Fruit fly (Drosophila melanogaster) whole organism, embryonic: ENCODE measurements around the gene Ugt305A1.
A peak's percentile ranks its signal among the peaks of the same experiment; 100 is the strongest.

Source experiments
- Adf1 ChIP-seq: fragments of 200-800 bp; sonication (Bioruptor generic); IDR thresholded peaks from 2 replicates; pipeline ENCODE4 v1.3.6; 2022; ENCODE audit warnings: missing biosample characterization, missing genetic modification characterization
- Atf6 ChIP-seq: fragments of 200-800 bp; sonication (Bioruptor generic); IDR thresholded peaks from 2 replicates; pipeline ENCODE4 v1.3.6; 2022; ENCODE audit warnings: missing biosample characterization, missing genetic modification characterization
- CG10979 ChIP-seq: fragments of 200-800 bp; sonication (Bioruptor generic); optimal IDR thresholded peaks from 2 replicates; lab custom pipeline; 2018; ENCODE audit warnings: missing biosample characterization, mild to moderate bottlenecking, missing genetic modification characterization, moderate library complexity
- CG11456 ChIP-seq: fragments of 200-800 bp; sonication (Bioruptor generic); IDR thresholded peaks from 3 replicates; pipeline ENCODE4 v1.3.6; 2022; ENCODE audit warnings: missing biosample characterization, missing genetic modification characterization
- CG11695 ChIP-seq: fragments of 200-800 bp; sonication (Bioruptor generic); IDR thresholded peaks from 3 replicates; pipeline ENCODE4 v1.3.6; 2022; ENCODE audit warnings: missing biosample characterization, missing genetic modification characterization
- CG11696 ChIP-seq: fragments of 200-800 bp; sonication (Bioruptor generic); IDR thresholded peaks from 2 replicates; pipeline ENCODE4 v1.3.6; 2022; ENCODE audit warnings: missing biosample characterization, missing genetic modification characterization
- CG14710 ChIP-seq: fragments of 200-800 bp; sonication (Bioruptor generic); optimal IDR thresholded peaks from 3 replicates; lab custom pipeline; 2019; ENCODE audit warnings: missing biosample characterization, mild to moderate bottlenecking, missing genetic modification characterization, moderate library complexity
- CG1647 ChIP-seq: fragments of 200-800 bp; sonication (Bioruptor generic); optimal IDR thresholded peaks from 3 replicates; lab custom pipeline; 2016; ENCODE audit warnings: missing biosample characterization, missing genetic modification characterization
- CG2678 ChIP-seq: fragments of 200-800 bp; sonication (Bioruptor generic); optimal IDR thresholded peaks from 3 replicates; lab custom pipeline; 2019; ENCODE audit warnings: missing biosample characterization, mild to moderate bottlenecking, missing genetic modification characterization, moderate library complexity
- CG2712 ChIP-seq: fragments of 200-800 bp; optimal IDR thresholded peaks from 3 replicates; lab custom pipeline; 2019; ENCODE audit warnings: missing biosample characterization, mild to moderate bottlenecking, missing genetic modification characterization, moderate library complexity
- CG2889 ChIP-seq: fragments of 200-800 bp; sonication (Bioruptor generic); IDR thresholded peaks from 3 replicates; pipeline ENCODE4 v1.3.6; 2022; ENCODE audit warnings: missing biosample characterization, missing genetic modification characterization
- CG3163 ChIP-seq: fragments of 200-800 bp; sonication (Bioruptor generic); optimal IDR thresholded peaks from 3 replicates; lab custom pipeline; 2016; ENCODE audit warnings: missing biosample characterization, missing genetic modification characterization
- CG32767 ChIP-seq: fragments of 200-800 bp; sonication (Bioruptor generic); IDR thresholded peaks from 2 replicates; pipeline ENCODE4 v1.3.6; 2022; ENCODE audit warnings: missing biosample characterization, missing genetic modification characterization
- CG3407 ChIP-seq: fragments of 200-800 bp; sonication (Bioruptor generic); optimal IDR thresholded peaks from 2 replicates; lab custom pipeline; 2018; ENCODE audit warnings: missing biosample characterization, mild to moderate bottlenecking, missing genetic modification characterization
- CG3726 ChIP-seq: fragments of 200-800 bp; sonication (Bioruptor generic); IDR thresholded peaks from 3 replicates; pipeline ENCODE4, ENCODE4 v1.3.6; 2022; ENCODE audit warnings: missing biosample characterization, missing genetic modification characterization
- CG3838 ChIP-seq: fragments of 200-800 bp; sonication (Bioruptor generic); optimal IDR thresholded peaks from 3 replicates; lab custom pipeline; 2016; ENCODE audit warnings: missing biosample characterization, missing genetic modification characterization
- CG4730 ChIP-seq: fragments of 200-800 bp; sonication (Bioruptor generic); IDR thresholded peaks from 2 replicates; pipeline ENCODE4 v1.3.6; 2022; ENCODE audit warnings: missing biosample characterization, missing genetic modification characterization
- CG5245 ChIP-seq: fragments of 200-800 bp; sonication (Bioruptor generic); optimal IDR thresholded peaks from 3 replicates; lab custom pipeline; 2016; ENCODE audit warnings: missing biosample characterization, missing genetic modification characterization
- CG6765 ChIP-seq: fragments of 200-800 bp; sonication (Bioruptor generic); optimal IDR thresholded peaks from 3 replicates; lab custom pipeline; 2017; ENCODE audit warnings: missing biosample characterization, mild to moderate bottlenecking, missing genetic modification characterization
- CG9609 ChIP-seq: fragments of 200-800 bp; sonication (Bioruptor generic); optimal IDR thresholded peaks from 3 replicates; lab custom pipeline; 2016; ENCODE audit warnings: missing biosample characterization, missing genetic modification characterization
- ERR ChIP-seq: fragments of 200-800 bp; sonication (Bioruptor generic); optimal IDR thresholded peaks from 2 replicates; lab custom pipeline; 2016; ENCODE audit warnings: missing biosample characterization, missing genetic modification characterization
- Hey ChIP-seq: fragments of 200-800 bp; sonication (Bioruptor generic); optimal IDR thresholded peaks from 3 replicates; lab custom pipeline; 2018; ENCODE audit warnings: missing biosample characterization, mild to moderate bottlenecking, missing genetic modification characterization
- Oaz ChIP-seq: fragments of 200-800 bp; sonication (Bioruptor generic); IDR thresholded peaks from 2 replicates; pipeline ENCODE4 v1.3.6; 2022; ENCODE audit warnings: missing biosample characterization, missing genetic modification characterization
- abd-A ChIP-seq: fragments of 200-800 bp; sonication (Bioruptor generic); optimal IDR thresholded peaks from 3 replicates; lab custom pipeline; 2019; ENCODE audit warnings: missing biosample characterization, mild to moderate bottlenecking, missing genetic modification characterization, moderate library complexity
- ato ChIP-seq: fragments of 200-800 bp; sonication (Bioruptor generic); IDR thresholded peaks from 2 replicates; pipeline ENCODE4 v1.3.6; 2022; ENCODE audit warnings: missing biosample characterization, missing genetic modification characterization; ENCODE audit not compliant: partially characterized antibody
- cas ChIP-seq: fragments of 200-800 bp; sonication (Bioruptor generic); IDR thresholded peaks from 2 replicates; pipeline ENCODE4 v1.3.6; 2022; ENCODE audit warnings: missing biosample characterization, missing genetic modification characterization
- cg ChIP-seq: fragments of 200-800 bp; sonication (Bioruptor generic); optimal IDR thresholded peaks from 3 replicates; lab custom pipeline; 2019; ENCODE audit warnings: missing biosample characterization, mild to moderate bottlenecking, missing genetic modification characterization, moderate library complexity
- crol ChIP-seq: fragments of 200-800 bp; sonication (Bioruptor generic); IDR thresholded peaks from 2 replicates; pipeline ENCODE4 v1.3.6; 2022; ENCODE audit warnings: missing biosample characterization, missing genetic modification characterization
- dimm ChIP-seq: fragments of 200-800 bp; sonication (Bioruptor generic); IDR thresholded peaks from 2 replicates; pipeline ENCODE4 v1.3.6; 2022; ENCODE audit warnings: missing biosample characterization, missing genetic modification characterization
- dmrt11E ChIP-seq: fragments of 200-800 bp; sonication (Bioruptor generic); optimal IDR thresholded peaks from 3 replicates; lab custom pipeline; 2018; ENCODE audit warnings: missing biosample characterization, mild to moderate bottlenecking, missing genetic modification characterization, moderate library complexity
- dysf ChIP-seq: fragments of 200-800 bp; sonication (Bioruptor generic); IDR thresholded peaks from 3 replicates; pipeline ENCODE4 v1.3.6; 2022; ENCODE audit warnings: missing biosample characterization, missing genetic modification characterization
- kni ChIP-seq: fragments of 200-800 bp; sonication (Bioruptor generic); optimal IDR thresholded peaks from 3 replicates; lab custom pipeline; 2017; ENCODE audit warnings: mild to moderate bottlenecking, missing biosample characterization, missing genetic modification reagents, missing genetic modification characterization
- lov ChIP-seq, 2 experiments: fragments of 200-800 bp in 1 of 2; fragments of >200 bp in 1 of 2; sonication (Bioruptor generic) in 1 of 2; IDR thresholded peaks in 1 of 2; optimal IDR thresholded peaks in 1 of 2; 2 replicates in 1 of 2; 3 replicates in 1 of 2; pipeline versions ENCODE4 v1.3.6 to Lab custom; 2017 to 2022; ENCODE audit warnings: missing biosample characterization in 1 of 2, missing genetic modification characterization in 1 of 2
- mirr ChIP-seq: fragments of 200-800 bp; sonication (Bioruptor generic); optimal IDR thresholded peaks from 3 replicates; lab custom pipeline; 2018; ENCODE audit warnings: missing biosample characterization, mild to moderate bottlenecking, missing genetic modification characterization
- nerfin-1 ChIP-seq: fragments of 200-800 bp; sonication (Bioruptor generic); optimal IDR thresholded peaks from 3 replicates; lab custom pipeline; 2019; ENCODE audit warnings: missing biosample characterization, mild to moderate bottlenecking, missing genetic modification characterization, moderate library complexity
- oc ChIP-seq: fragments of 200-800 bp; sonication (Bioruptor generic); optimal IDR thresholded peaks from 2 replicates; lab custom pipeline; 2018; ENCODE audit warnings: missing biosample characterization, mild to moderate bottlenecking, missing genetic modification characterization, moderate library complexity
- pros ChIP-seq: fragments of 200-800 bp; sonication (Bioruptor generic); optimal IDR thresholded peaks from 3 replicates; lab custom pipeline; 2019; ENCODE audit warnings: missing biosample characterization, mild to moderate bottlenecking, missing genetic modification characterization, moderate library complexity
- psq ChIP-seq: fragments of 200-800 bp; sonication (Bioruptor generic); optimal IDR thresholded peaks from 2 replicates; lab custom pipeline; 2017; ENCODE audit warnings: missing biosample characterization, missing genetic modification characterization
- run ChIP-seq: fragments of 200-800 bp; sonication (Bioruptor generic); optimal IDR thresholded peaks from 3 replicates; lab custom pipeline; 2018; ENCODE audit warnings: missing biosample characterization, mild to moderate bottlenecking, missing genetic modification characterization
- salm ChIP-seq: fragments of 200-800 bp; sonication (Bioruptor generic); optimal IDR thresholded peaks from 2 replicates; lab custom pipeline; 2018; ENCODE audit warnings: missing biosample characterization, mild to moderate bottlenecking, missing genetic modification characterization
- sc ChIP-seq, 3 experiments: fragments of >200 bp in 2 of 3; fragments of 200-800 bp in 1 of 3; sonication (Bioruptor generic) in 1 of 3; optimal IDR thresholded peaks; 2 replicates in 2 of 3; 3 replicates in 1 of 3; lab custom pipeline; 2017; ENCODE audit warnings: mild to moderate bottlenecking in 1 of 3, missing biosample characterization in 1 of 3, missing genetic modification characterization in 1 of 3, missing genetic modification reagents in 1 of 3
- sd ChIP-seq: fragments of 200-800 bp; sonication (Bioruptor generic); optimal IDR thresholded peaks from 3 replicates; lab custom pipeline; 2018; ENCODE audit warnings: missing biosample characterization, mild to moderate bottlenecking, missing genetic modification characterization, moderate library complexity
- seq ChIP-seq: fragments of 200-800 bp; sonication (Bioruptor generic); IDR thresholded peaks from 2 replicates; pipeline ENCODE4 v1.3.6; 2022; ENCODE audit warnings: missing biosample characterization, missing genetic modification characterization
- sima ChIP-seq: fragments of 200-800 bp; sonication (Bioruptor generic); optimal IDR thresholded peaks from 2 replicates; lab custom pipeline; 2016; ENCODE audit warnings: missing biosample characterization, missing genetic modification characterization
- sqz ChIP-seq: fragments of 200-800 bp; sonication (Bioruptor generic); optimal IDR thresholded peaks from 3 replicates; lab custom pipeline; 2018; ENCODE audit warnings: missing biosample characterization, mild to moderate bottlenecking, missing genetic modification characterization
- sr ChIP-seq: fragments of 200-800 bp; sonication (Bioruptor generic); IDR thresholded peaks from 3 replicates; pipeline ENCODE4 v1.3.6; 2022; ENCODE audit warnings: missing biosample characterization, missing genetic modification characterization
- stwl ChIP-seq: fragments of 200-800 bp; sonication (Bioruptor generic); optimal IDR thresholded peaks from 3 replicates; lab custom pipeline; 2018; ENCODE audit warnings: missing biosample characterization, mild to moderate bottlenecking, missing genetic modification characterization, moderate library complexity
- unc-4 ChIP-seq: fragments of 200-800 bp; sonication (Bioruptor generic); IDR thresholded peaks from 2 replicates; pipeline ENCODE4 v1.3.6; 2022; ENCODE audit warnings: missing biosample characterization, missing genetic modification characterization; ENCODE audit not compliant: partially characterized antibody
- unpg ChIP-seq: fragments of 200-800 bp; sonication (Bioruptor generic); optimal IDR thresholded peaks from 3 replicates; lab custom pipeline; 2018; ENCODE audit warnings: missing biosample characterization, mild to moderate bottlenecking, missing genetic modification characterization, moderate library complexity
- vvl ChIP-seq: fragments of 200-800 bp; sonication (Bioruptor generic); IDR thresholded peaks from 2 replicates; pipeline ENCODE4 v1.3.6; 2022; ENCODE audit warnings: missing biosample characterization, missing genetic modification characterization

Gene Ugt305A1

dm6 chr3L:4076907-4077306 is 17.3 kb downstream of the Ugt305A1 start:
- no peak for TF ChIP-seq CG11696 (GFP tag; lab: Robert Waterston, UW)
- no peak for TF ChIP-seq Atf6 (GFP tag; lab: Robert Waterston, UW)
- no peak for TF ChIP-seq ato (GFP tag; lab: Robert Waterston, UW)
- TF ChIP-seq abd-A, result peak; percentile 94
- TF ChIP-seq dimm, result no peak
- TF ChIP-seq sqz (GFP tag; lab: Kevin White, UChicago), result peak; percentile 85
- peak; percentile 5 for TF ChIP-seq cg (GFP tag; lab: Kevin White, UChicago)
- TF ChIP-seq CG1647 (GFP tag; lab: Kevin White, UChicago), result no peak
- peak; percentile 77 for TF ChIP-seq run
- no peak for TF ChIP-seq stwl (tag; lab: Kevin White, UChicago)
- TF ChIP-seq vvl (GFP tag; lab: Robert Waterston, UW), result no peak
- no peak for TF ChIP-seq CG3726 (GFP tag; lab: Robert Waterston, UW)
- TF ChIP-seq salm, result no peak
- no peak for TF ChIP-seq CG5245 (GFP tag; lab: Kevin White, UChicago)
- TF ChIP-seq CG4730 (GFP tag; lab: Robert Waterston, UW), result no peak
- peak; percentile 88 for TF ChIP-seq Hey (tag; lab: Kevin White, UChicago)
- no peak for TF ChIP-seq CG32767 (GFP tag; lab: Robert Waterston, UW)
- TF ChIP-seq CG10979 (tag; lab: Kevin White, UChicago), result no peak
- TF ChIP-seq CG2889, result no peak
- TF ChIP-seq CG14710 (tag; lab: Kevin White, UChicago), result no peak
- no peak for TF ChIP-seq cas (GFP tag; lab: Robert Waterston, UW)
- TF ChIP-seq mirr, result peak; percentile 49
- peak; percentile 83 for TF ChIP-seq pros (GFP tag; lab: Kevin White, UChicago)
- no peak for TF ChIP-seq lov (optimal IDR thresholded peaks at IDR 0.05; lab: Kevin White, UChicago)
- 0 out of 3 replicates have a peak, but pooled peaks have one; percentile 10 for TF ChIP-seq lov (GFP tag; IDR thresholded peaks at IDR 0.05; lab: Robert Waterston, UW)
- no peak for TF ChIP-seq dysf (GFP tag; lab: Robert Waterston, UW)
- TF ChIP-seq dmrt11E (tag; lab: Kevin White, UChicago), result no peak
- 0 out of 3 replicates have a peak, but pooled peaks have one; percentile 25 for TF ChIP-seq sr
- no peak for TF ChIP-seq CG2712
- TF ChIP-seq nerfin-1 (tag; lab: Kevin White, UChicago), result peak; percentile 65
- TF ChIP-seq unpg, result no peak
- TF ChIP-seq Adf1, result no peak
- TF ChIP-seq CG3407 (GFP tag; lab: Kevin White, UChicago), result no peak
- TF ChIP-seq CG11695 (GFP tag; lab: Robert Waterston, UW), result no peak
- no peak for TF ChIP-seq CG6765 (GFP tag; lab: Kevin White, UChicago)
- TF ChIP-seq ERR, result no peak
- no peak for TF ChIP-seq CG2678 (tag; lab: Kevin White, UChicago)
- TF ChIP-seq sc (optimal IDR thresholded peaks at IDR 0.05; lab: Kevin White, UChicago), result no peak
- no peak for TF ChIP-seq sc (GFP tag; optimal IDR thresholded peaks at IDR 0.05; lab: Kevin White, UChicago)
- peak; percentile 40 for TF ChIP-seq oc (tag; lab: Kevin White, UChicago)
- TF ChIP-seq psq (GFP tag; lab: Kevin White, UChicago), result no peak
- TF ChIP-seq crol, result 0 out of 2 replicates have a peak, but pooled peaks have one; percentile 25
- TF ChIP-seq Oaz, result peak; percentile 30; the same call in 1 of the 2 replicates
- TF ChIP-seq CG11456, result 0 out of 3 replicates have a peak, but pooled peaks have one; percentile 35
- no peak for TF ChIP-seq unc-4 (GFP tag; lab: Robert Waterston, UW)
- no peak for TF ChIP-seq CG9609 (GFP tag; lab: Kevin White, UChicago)
- peak; percentile 11 for TF ChIP-seq kni
- TF ChIP-seq sima, result no peak
- peak; percentile 39; the same call in 1 of the 2 replicates for TF ChIP-seq seq
- TF ChIP-seq CG3838 (GFP tag; lab: Kevin White, UChicago), result no peak
- no peak for TF ChIP-seq CG3163 (GFP tag; lab: Kevin White, UChicago)
- peak; percentile 2 for TF ChIP-seq sd (tag; lab: Kevin White, UChicago)
